Worm (Caenorhabditis elegans) whole organism, late embryonic: Measurements from ENCODE around the gene T24E12.11.
A peak's percentile ranks its signal among the peaks of the same experiment; 100 is the strongest.

ENCODE experiments used
- F13H6.1 ChIP-seq: sonication (generic microtip); optimal IDR thresholded peaks from 2 replicates; lab custom pipeline; 2016; ENCODE audit warnings: missing genetic modification characterization, missing compliant biosample characterization
- K02D7.2 ChIP-seq: sonication (generic microtip); optimal IDR thresholded peaks from 2 replicates; lab custom pipeline; 2017; ENCODE audit warnings: mild to moderate bottlenecking, missing genetic modification characterization, missing compliant biosample characterization
- ahr-1 ChIP-seq: sonication (generic microtip); optimal IDR thresholded peaks from 2 replicates; lab custom pipeline; 2016; ENCODE audit warnings: missing genetic modification characterization, missing compliant biosample characterization
- ceh-14 ChIP-seq: sonication (generic microtip); optimal IDR thresholded peaks from 2 replicates; lab custom pipeline; 2016; ENCODE audit warnings: missing genotype, missing genetic modification characterization, missing compliant biosample characterization
- ceh-19 ChIP-seq: fragments of 200-800 bp; sonication (Bioruptor generic); optimal IDR thresholded peaks from 2 replicates; lab custom pipeline; 2018; ENCODE audit warnings: mild to moderate bottlenecking, missing genetic modification characterization, missing compliant biosample characterization
- ceh-2 ChIP-seq: sonication (generic microtip); optimal IDR thresholded peaks from 2 replicates; lab custom pipeline; 2016; ENCODE audit warnings: missing genotype, missing genetic modification characterization, missing compliant biosample characterization
- ceh-34 ChIP-seq: sonication (generic microtip); optimal IDR thresholded peaks from 2 replicates; lab custom pipeline; 2016; ENCODE audit warnings: mild to moderate bottlenecking, missing genetic modification characterization, missing compliant biosample characterization
- ceh-45 ChIP-seq: fragments of 200-800 bp; sonication (Bioruptor generic); IDR thresholded peaks from 2 replicates; pipeline ENCODE4 v1.3.6; 2022; ENCODE audit warnings: missing genetic modification reagents, missing genetic modification characterization, missing compliant biosample characterization
- ceh-6 ChIP-seq: fragments of 200-800 bp; sonication (Bioruptor generic); optimal IDR thresholded peaks from 2 replicates; lab custom pipeline; 2018; ENCODE audit warnings: mild to moderate bottlenecking, missing genetic modification characterization, missing compliant biosample characterization
- ceh-9 ChIP-seq: sonication (generic microtip); optimal IDR thresholded peaks from 2 replicates; lab custom pipeline; 2016; ENCODE audit warnings: mild to moderate bottlenecking, missing genetic modification characterization, inconsistent platforms, missing compliant biosample characterization
- che-1 ChIP-seq: sonication (generic microtip); optimal IDR thresholded peaks from 2 replicates; lab custom pipeline; 2016; ENCODE audit warnings: mild to moderate bottlenecking, missing genetic modification characterization, missing compliant biosample characterization
- dmd-4 ChIP-seq: sonication (generic microtip); optimal IDR thresholded peaks from 2 replicates; lab custom pipeline; 2016; ENCODE audit warnings: borderline replicate concordance, missing genetic modification characterization, missing compliant biosample characterization
- dve-1 ChIP-seq: sonication (generic microtip); optimal IDR thresholded peaks from 2 replicates; lab custom pipeline; 2017; ENCODE audit warnings: antibody characterized with exemption, mild to moderate bottlenecking, missing genetic modification characterization, missing compliant biosample characterization
- elt-2 ChIP-seq: sonication (generic microtip); optimal IDR thresholded peaks from 2 replicates; lab custom pipeline; 2016; ENCODE audit warnings: missing genetic modification reagents, missing genetic modification characterization, missing compliant biosample characterization
- elt-4 ChIP-seq: sonication (generic microtip); optimal IDR thresholded peaks from 2 replicates; lab custom pipeline; 2016; ENCODE audit warnings: missing genetic modification characterization, missing compliant biosample characterization
- eyg-1 ChIP-seq: sonication (generic microtip); optimal IDR thresholded peaks from 2 replicates; lab custom pipeline; 2016; ENCODE audit warnings: missing genotype, missing genetic modification characterization, missing compliant biosample characterization
- fax-1 ChIP-seq: sonication (generic microtip); optimal IDR thresholded peaks from 2 replicates; lab custom pipeline; 2016; ENCODE audit warnings: missing genotype, missing genetic modification characterization, missing compliant biosample characterization
- fkh-10 ChIP-seq: fragments of 150-350 bp; optimal IDR thresholded peaks from 2 replicates; lab custom pipeline; 2014; ENCODE audit warnings: missing biosample characterization, missing genetic modification reagents, missing genetic modification characterization
- fkh-6 ChIP-seq: sonication (generic microtip); optimal IDR thresholded peaks from 2 replicates; lab custom pipeline; 2016; ENCODE audit warnings: missing genetic modification characterization, missing compliant biosample characterization
- hlh-13 ChIP-seq: fragments of 200-800 bp; sonication (Bioruptor generic); optimal IDR thresholded peaks from 2 replicates; lab custom pipeline; 2018; ENCODE audit warnings: mild to moderate bottlenecking, missing genetic modification characterization, missing compliant biosample characterization
- hlh-30 ChIP-seq: sonication (generic microtip); optimal IDR thresholded peaks from 2 replicates; lab custom pipeline; 2017; ENCODE audit warnings: antibody characterized with exemption, missing genetic modification characterization, missing compliant biosample characterization; ENCODE audit not compliant: insufficient read depth
- lim-6 ChIP-seq: sonication (generic microtip); optimal IDR thresholded peaks from 2 replicates; lab custom pipeline; 2016; ENCODE audit warnings: missing genetic modification characterization, missing compliant biosample characterization
- lin-11 ChIP-seq: fragments of 200-800 bp; sonication (Bioruptor generic); optimal IDR thresholded peaks from 2 replicates; lab custom pipeline; 2018; ENCODE audit warnings: mild to moderate bottlenecking, missing genetic modification characterization, missing compliant biosample characterization
- madf-2 ChIP-seq: sonication (generic microtip); optimal IDR thresholded peaks from 2 replicates; lab custom pipeline; 2017; ENCODE audit warnings: missing genetic modification characterization, missing compliant biosample characterization
- nfya-1 ChIP-seq: sonication (generic microtip); optimal IDR thresholded peaks from 2 replicates; lab custom pipeline; 2017; ENCODE audit warnings: missing genetic modification characterization, mild to moderate bottlenecking, missing compliant biosample characterization, antibody characterized with exemption, moderate library complexity
- nhr-11 ChIP-seq: fragments of 150-350 bp; optimal IDR thresholded peaks from 2 replicates; lab custom pipeline; 2014; ENCODE audit warnings: missing biosample characterization, missing genetic modification characterization
- nhr-232 ChIP-seq: sonication (generic microtip); optimal IDR thresholded peaks from 2 replicates; lab custom pipeline; 2016; ENCODE audit warnings: missing genetic modification characterization, missing compliant biosample characterization
- odd-2 ChIP-seq: sonication (generic microtip); optimal IDR thresholded peaks from 2 replicates; lab custom pipeline; 2017; ENCODE audit warnings: antibody characterized with exemption, mild to moderate bottlenecking, missing genetic modification characterization, missing compliant biosample characterization
- pag-3 ChIP-seq: sonication (generic microtip); optimal IDR thresholded peaks from 2 replicates; lab custom pipeline; 2016; ENCODE audit warnings: missing compliant biosample characterization, missing genetic modification characterization, borderline replicate concordance
- pax-1 ChIP-seq: fragments of 150-350 bp; optimal IDR thresholded peaks from 2 replicates; lab custom pipeline; 2014; ENCODE audit warnings: missing biosample characterization, missing genetic modification characterization
- pha-2 ChIP-seq: sonication (generic microtip); optimal IDR thresholded peaks from 2 replicates; lab custom pipeline; 2017; ENCODE audit warnings: mild to moderate bottlenecking, missing genetic modification characterization, missing compliant biosample characterization
- pqm-1 ChIP-seq: sonication (generic microtip); optimal IDR thresholded peaks from 2 replicates; lab custom pipeline; 2016; ENCODE audit warnings: missing genetic modification characterization, missing compliant biosample characterization
- pros-1 ChIP-seq: fragments of 150-350 bp; optimal IDR thresholded peaks from 2 replicates; lab custom pipeline; 2014; ENCODE audit warnings: missing biosample characterization, missing genetic modification reagents, missing genetic modification characterization
- ref-2 ChIP-seq: sonication (generic microtip); optimal IDR thresholded peaks from 2 replicates; lab custom pipeline; 2016; ENCODE audit warnings: missing genetic modification characterization, missing compliant biosample characterization
- rnt-1 ChIP-seq: sonication (generic microtip); optimal IDR thresholded peaks from 2 replicates; lab custom pipeline; 2016; ENCODE audit warnings: missing genetic modification characterization, missing compliant biosample characterization
- sox-2 ChIP-seq: fragments of 200-800 bp; sonication (Bioruptor generic); IDR thresholded peaks from 2 replicates; pipeline ENCODE4 v1.3.6; 2022; ENCODE audit warnings: missing genetic modification reagents, missing genetic modification characterization, missing compliant biosample characterization
- sox-4 ChIP-seq: sonication (generic microtip); optimal IDR thresholded peaks from 2 replicates; lab custom pipeline; 2017; ENCODE audit warnings: mild to moderate bottlenecking, missing genetic modification characterization, inconsistent platforms, missing compliant biosample characterization
- tbx-2 ChIP-seq: sonication (generic microtip); optimal IDR thresholded peaks from 2 replicates; lab custom pipeline; 2016; ENCODE audit warnings: missing genetic modification characterization, missing compliant biosample characterization
- unc-42 ChIP-seq: sonication (generic microtip); optimal IDR thresholded peaks from 2 replicates; lab custom pipeline; 2016; ENCODE audit warnings: missing genotype, missing genetic modification characterization, missing compliant biosample characterization
- unc-86 ChIP-seq: sonication (generic microtip); optimal IDR thresholded peaks from 2 replicates; lab custom pipeline; 2016; ENCODE audit warnings: missing genetic modification characterization, missing compliant biosample characterization
- ztf-16 ChIP-seq: sonication (generic microtip); optimal IDR thresholded peaks from 2 replicates; lab custom pipeline; 2017; ENCODE audit warnings: missing genetic modification characterization, missing compliant biosample characterization

Gene T24E12.11

DNA sequence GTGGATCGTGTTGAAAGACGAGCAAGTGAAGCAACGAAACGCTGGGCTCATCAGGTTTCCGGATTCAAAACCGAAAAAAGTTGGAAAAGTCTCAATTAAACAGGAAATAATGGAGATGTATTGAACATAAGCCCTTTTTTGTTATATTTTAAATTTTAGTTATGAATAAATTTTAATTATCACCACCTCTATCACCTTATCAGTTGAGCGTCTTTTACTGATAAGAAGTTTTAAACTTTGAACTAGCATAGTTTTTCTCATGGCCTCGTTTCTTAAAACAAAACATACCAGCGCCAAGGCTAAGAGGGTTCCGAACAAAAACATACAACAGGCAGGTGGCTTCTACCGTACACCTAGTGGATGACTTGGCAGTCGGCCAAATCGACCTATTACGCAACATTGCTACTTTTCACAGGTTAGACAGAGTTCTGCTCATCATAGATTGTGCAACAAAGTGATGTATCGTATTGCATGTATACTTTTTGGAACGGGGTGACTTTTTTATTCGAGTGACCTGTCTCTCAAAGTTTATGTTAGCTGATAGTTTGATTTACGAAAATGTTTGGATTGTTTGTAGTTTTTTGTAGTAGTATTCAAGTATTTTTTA is 9.1 kb upstream of the T24E12.11 start:
- no peak for TF ChIP-seq ceh-6
- no peak for TF ChIP-seq unc-86 (tag; lab: Kevin White, UChicago)
- TF ChIP-seq ceh-45, result no peak
- TF ChIP-seq ahr-1 (tag; lab: Kevin White, UChicago), result no peak
- TF ChIP-seq eyg-1 (tag; lab: Kevin White, UChicago), result no peak
- no peak for TF ChIP-seq ceh-9
- TF ChIP-seq F13H6.1, result no peak
- no peak for TF ChIP-seq pros-1 (tag; lab: Kevin White, UChicago)
- TF ChIP-seq madf-2 (tag; lab: Kevin White, UChicago), result no peak
- TF ChIP-seq unc-42 (tag; lab: Kevin White, UChicago), result no peak
- TF ChIP-seq che-1, result no peak
- no peak for TF ChIP-seq pax-1 (tag; lab: Kevin White, UChicago)
- no peak for TF ChIP-seq fkh-10 (GFP tag; lab: Kevin White, UChicago)
- no peak for TF ChIP-seq rnt-1 (tag; lab: Kevin White, UChicago)
- no peak for TF ChIP-seq K02D7.2 (tag; lab: Kevin White, UChicago)
- no peak for TF ChIP-seq dve-1 (tag; lab: Kevin White, UChicago)

- TF ChIP-seq pag-3 (no peak), tbx-2 (tag; lab: Kevin White, UChicago) (no peak), pros-1 (tag; lab: Kevin White, UChicago) (no peak), elt-4 (tag; lab: Kevin White, UChicago) (no peak), hlh-30 (tag; lab: Kevin White, UChicago) (no peak), ceh-2 (tag; lab: Kevin White, UChicago) (no peak), ztf-16 (tag; lab: Kevin White, UChicago) (no peak), ceh-6 (no peak), sox-4 (no peak)
Measured at ce11 chrII:3787151-3787550, 7.8 kb upstream of the T24E12.11 start, which contains the start of gene T24E12.13. Gene T24E12.13, plus strand, starts transcription at chrII:3787451.

DNA sequence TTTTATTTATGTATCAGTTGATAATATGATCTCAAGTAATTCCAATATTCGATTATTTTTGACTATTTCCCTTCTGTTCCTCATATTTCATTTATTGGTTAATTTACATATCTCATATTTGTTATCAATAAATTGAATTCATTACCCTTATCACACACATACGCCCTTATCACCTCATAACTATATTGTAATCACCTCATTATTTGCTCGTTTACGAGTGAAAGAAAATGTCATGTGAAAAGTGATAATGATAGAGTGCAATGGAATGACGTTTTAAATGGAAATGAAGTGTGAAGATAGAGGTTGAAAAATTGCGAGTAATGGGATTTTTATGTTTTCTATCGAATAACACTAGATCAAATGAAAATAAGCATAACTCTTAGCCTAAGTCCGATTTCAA is 7.2 kb upstream of the T24E12.11 start:
- no peak for TF ChIP-seq unc-42 (tag; lab: Kevin White, UChicago)
- TF ChIP-seq madf-2 (tag; lab: Kevin White, UChicago), result no peak
- TF ChIP-seq ceh-14 (tag; lab: Kevin White, UChicago), result no peak
- TF ChIP-seq pha-2, result no peak
- no peak for TF ChIP-seq nhr-11 (tag; lab: Kevin White, UChicago)
- TF ChIP-seq ref-2 (tag; lab: Kevin White, UChicago), result no peak
- TF ChIP-seq pqm-1 (tag; lab: Kevin White, UChicago), result peak; percentile 53
- TF ChIP-seq lim-6 (tag; lab: Kevin White, UChicago), result no peak
- TF ChIP-seq dmd-4 (tag; lab: Kevin White, UChicago), result no peak
- TF ChIP-seq eyg-1 (tag; lab: Kevin White, UChicago), result no peak
- TF ChIP-seq lin-11 (tag; lab: Kevin White, UChicago), result no peak
- TF ChIP-seq sox-2 (GFP tag; lab: Robert Waterston, UW), result no peak
- no peak for TF ChIP-seq ceh-6
- peak; percentile 99 for TF ChIP-seq elt-2 (tag; lab: Kevin White, UChicago)

ce11 chrII:3785756-3786155 is 6.4 kb upstream of the T24E12.11 start:
- no peak for TF ChIP-seq elt-4 (tag; lab: Kevin White, UChicago)
- no peak for TF ChIP-seq lin-11 (tag; lab: Kevin White, UChicago)
- TF ChIP-seq ahr-1 (tag; lab: Kevin White, UChicago), result no peak
- TF ChIP-seq ref-2 (tag; lab: Kevin White, UChicago), result no peak
- TF ChIP-seq pag-3, result no peak

DNA sequence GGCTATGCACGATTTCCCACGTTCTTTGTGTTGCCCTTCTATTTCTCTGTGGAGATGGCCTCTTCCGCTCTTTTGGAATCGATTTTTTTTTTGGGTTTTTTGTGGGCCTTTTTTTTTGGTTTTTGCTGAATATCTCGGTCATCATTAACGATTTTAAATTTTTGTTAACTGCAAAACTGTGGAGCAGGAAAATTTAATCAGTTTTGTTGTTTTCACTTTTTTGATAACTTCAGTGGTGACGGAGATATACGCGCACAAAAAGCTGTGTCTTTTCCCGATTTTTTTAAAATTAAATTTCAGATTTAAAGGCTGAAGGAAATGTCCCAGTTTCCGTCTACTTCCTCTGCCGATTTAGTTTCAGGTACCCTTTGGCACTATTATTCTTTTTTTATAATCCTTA is 5.9 kb upstream of the T24E12.11 start, which contains the start of gene T24E12.1:
Gene T24E12.1, plus strand, starts transcription at position 301 of the 400 bp plus-strand sequence.
- TF ChIP-seq nfya-1 (tag; lab: Kevin White, UChicago), result no peak
- no peak for TF ChIP-seq fkh-6 (tag; lab: Kevin White, UChicago)
- no peak for TF ChIP-seq sox-4
- no peak for TF ChIP-seq pag-3
- TF ChIP-seq fkh-10 (GFP tag; lab: Kevin White, UChicago), result no peak
- no peak for TF ChIP-seq hlh-13 (GFP tag; lab: Kevin White, UChicago)
- no peak for TF ChIP-seq ceh-19 (GFP tag; lab: Kevin White, UChicago)
- TF ChIP-seq ceh-34 (tag; lab: Kevin White, UChicago), result no peak
- TF ChIP-seq fax-1 (tag; lab: Kevin White, UChicago), result no peak
- no peak for TF ChIP-seq lin-11 (tag; lab: Kevin White, UChicago)
- no peak for TF ChIP-seq unc-86 (tag; lab: Kevin White, UChicago)
- TF ChIP-seq nhr-232 (tag; lab: Kevin White, UChicago), result no peak
- no peak for TF ChIP-seq pros-1 (tag; lab: Kevin White, UChicago)
- TF ChIP-seq eyg-1 (tag; lab: Kevin White, UChicago), result no peak
- no peak for TF ChIP-seq odd-2 (tag; lab: Kevin White, UChicago)
- no peak for TF ChIP-seq dve-1 (tag; lab: Kevin White, UChicago)
- no peak for TF ChIP-seq rnt-1 (tag; lab: Kevin White, UChicago)
